Fruit fly (Drosophila melanogaster): Measurements from ENCODE around the gene Coq6.

The Coq6 gene

dm6 chr2L:5527861-5528260, 4.2 kb downstream of the Coq6 start, which contains the start of gene CG31915 (continued):
- no peak for TF ChIP-seq Fer1 (GFP tag; optimal IDR thresholded peaks at IDR 0.05)
- no peak for TF ChIP-seq Mad (GFP tag; optimal IDR thresholded peaks at IDR 0.05)
- peak; percentile 82 for TF ChIP-seq MBD-R2 (GFP tag; IDR thresholded peaks at IDR 0.05)
- TF ChIP-seq CG17385 (GFP tag; optimal IDR thresholded peaks at IDR 0.05), result no peak
- TF ChIP-seq slou (GFP tag; optimal IDR thresholded peaks at IDR 0.05), result no peak
- TF ChIP-seq h (optimal IDR thresholded peaks at IDR 0.05), result no peak
- TF ChIP-seq CG1602 (GFP tag; optimal IDR thresholded peaks at IDR 0.05), result no peak
- TF ChIP-seq CG11504 (tag; optimal IDR thresholded peaks at IDR 0.05), result no peak
- TF ChIP-seq pros (GFP tag; optimal IDR thresholded peaks at IDR 0.05), result no peak
- TF ChIP-seq Ets65A (GFP tag), result no peak
- TF ChIP-seq HLH54F (GFP tag; optimal IDR thresholded peaks at IDR 0.05), result no peak
- TF ChIP-seq Oli (tag; optimal IDR thresholded peaks at IDR 0.05), result no peak
- no peak for TF ChIP-seq CoRest (tag; optimal IDR thresholded peaks at IDR 0.05)
- TF ChIP-seq wor (GFP tag; IDR thresholded peaks at IDR 0.05), result no peak
- TF ChIP-seq CG11456 (GFP tag; IDR thresholded peaks at IDR 0.05), result no peak
- no peak for TF ChIP-seq Asciz (GFP tag; optimal IDR thresholded peaks at IDR 0.05)
- no peak for TF ChIP-seq Ssrp (tag; optimal IDR thresholded peaks at IDR 0.05)
- TF ChIP-seq sob (GFP tag; IDR thresholded peaks at IDR 0.05), result no peak
- no peak for TF ChIP-seq Rx (GFP tag; IDR thresholded peaks at IDR 0.05)
- no peak for TF ChIP-seq CG8924 (tag; optimal IDR thresholded peaks at IDR 0.05)
- TF ChIP-seq jigr1 (GFP tag; IDR thresholded peaks at IDR 0.05), result no peak
- peak; percentile 9 for TF ChIP-seq CG17829 (tag; optimal IDR thresholded peaks at IDR 0.05)
- no peak for TF ChIP-seq bcd (GFP tag; optimal IDR thresholded peaks at IDR 0.05)
- TF ChIP-seq HLH4C (GFP tag; IDR thresholded peaks at IDR 0.05; ENCODE audit: partially characterized antibody), result peak; percentile 87
- no peak for TF ChIP-seq sqz (GFP tag; optimal IDR thresholded peaks at IDR 0.05)
- no peak for TF ChIP-seq CG11560 (tag; IDR thresholded peaks at IDR 0.05)
- TF ChIP-seq pzg (GFP tag; optimal IDR thresholded peaks at IDR 0.05), result peak; percentile 37
- TF ChIP-seq CrebB (tag; optimal IDR thresholded peaks at IDR 0.05), result no peak
- no peak for TF ChIP-seq CG17568 (GFP tag; optimal IDR thresholded peaks at IDR 0.05)
- TF ChIP-seq gcm2 (GFP tag; optimal IDR thresholded peaks at IDR 0.05), result no peak
- TF ChIP-seq Atf3 (GFP tag; optimal IDR thresholded peaks at IDR 0.05), result no peak
- TF ChIP-seq ttk (GFP tag; IDR thresholded peaks at IDR 0.05), result no peak
- TF ChIP-seq CG12744 (GFP tag; optimal IDR thresholded peaks at IDR 0.05), result no peak
- TF ChIP-seq pan (optimal IDR thresholded peaks at IDR 0.05), result no peak
- no peak for TF ChIP-seq pan (GFP tag; optimal IDR thresholded peaks at IDR 0.05 in 1 of 2, IDR thresholded peaks at IDR 0.05 in 1 of 2)
- TF ChIP-seq pita (GFP tag; optimal IDR thresholded peaks at IDR 0.05), result no peak
- TF ChIP-seq Jarid2 (GFP tag; optimal IDR thresholded peaks at IDR 0.05), result no peak
- TF ChIP-seq dimm (GFP tag; IDR thresholded peaks at IDR 0.05), result no peak
- no peak for TF ChIP-seq scrt (GFP tag; optimal IDR thresholded peaks at IDR 0.05)
- TF ChIP-seq jumu (GFP tag; optimal IDR thresholded peaks at IDR 0.05), result no peak
- TF ChIP-seq CG9215 (GFP tag; IDR thresholded peaks at IDR 0.05), result no peak
- no peak for TF ChIP-seq ci (GFP tag; IDR thresholded peaks at IDR 0.05)
- TF ChIP-seq crp (GFP tag; optimal IDR thresholded peaks at IDR 0.05), result peak; percentile 23 to 85
- no peak for TF ChIP-seq CG13894 (tag; optimal IDR thresholded peaks at IDR 0.05)
- no peak for TF ChIP-seq nau (GFP tag; optimal IDR thresholded peaks at IDR 0.05)
- TF ChIP-seq lab (GFP tag; optimal IDR thresholded peaks at IDR 0.05), result no peak
- TF ChIP-seq Ravus (GFP tag; IDR thresholded peaks at IDR 0.05), result no peak
- TF ChIP-seq nom (GFP tag; optimal IDR thresholded peaks at IDR 0.05), result no peak
- no peak for TF ChIP-seq Mrtf (GFP tag; IDR thresholded peaks at IDR 0.05)
- TF ChIP-seq zen (tag; optimal IDR thresholded peaks at IDR 0.05), result no peak
- TF ChIP-seq amos (GFP tag; IDR thresholded peaks at IDR 0.05; ENCODE audit: partially characterized antibody), result peak; percentile 61; the same call in 1 of the 2 replicates
- no peak for TF ChIP-seq Side (GFP tag; optimal IDR thresholded peaks at IDR 0.05)
- no peak for TF ChIP-seq Six4 (GFP tag; optimal IDR thresholded peaks at IDR 0.05)

Data from whole organism, embryonic.